Worm (Caenorhabditis elegans) whole organism, L1 larva: ENCODE measurements around the gene F23H12.3.

ENCODE experiments used
- aha-1 ChIP-seq: fragments of 150-350 bp; optimal IDR thresholded peaks from 2 replicates; lab custom pipeline; 2014; ENCODE audit warnings: missing biosample characterization, missing genetic modification characterization
- ama-1 ChIP-seq: fragments of 150-350 bp; optimal IDR thresholded peaks from 2 replicates; lab custom pipeline; 2014
- ces-1 ChIP-seq: fragments of 150-350 bp; optimal IDR thresholded peaks from 2 replicates; lab custom pipeline; 2014; ENCODE audit warnings: missing biosample characterization, missing genetic modification reagents, missing genetic modification characterization
- fos-1 ChIP-seq: fragments of 150-350 bp; optimal IDR thresholded peaks from 2 replicates; lab custom pipeline; 2014; ENCODE audit warnings: missing biosample characterization, missing genetic modification characterization
- nhr-76 ChIP-seq: sonication (generic microtip); optimal IDR thresholded peaks from 2 replicates; lab custom pipeline; 2017; ENCODE audit warnings: missing biosample characterization, missing genetic modification characterization
- nhr-77 ChIP-seq: fragments of 150-350 bp; optimal IDR thresholded peaks from 2 replicates; lab custom pipeline; 2014; ENCODE audit warnings: missing biosample characterization, missing genetic modification characterization
- skn-1 ChIP-seq: fragments of 150-350 bp; optimal IDR thresholded peaks from 2 replicates; lab custom pipeline; 2014; ENCODE audit warnings: missing biosample characterization, missing genetic modification characterization
- sptf-1 ChIP-seq: fragments of 150-350 bp; optimal IDR thresholded peaks from 2 replicates; lab custom pipeline; 2014; ENCODE audit warnings: missing biosample characterization, missing genetic modification characterization
- swsn-7 ChIP-seq: sonication (generic microtip); optimal IDR thresholded peaks from 2 replicates; lab custom pipeline; 2016; ENCODE audit warnings: missing genetic modification characterization, missing compliant biosample characterization
- zag-1 ChIP-seq: fragments of 150-350 bp; optimal IDR thresholded peaks from 2 replicates; lab custom pipeline; 2014; ENCODE audit warnings: missing biosample characterization, missing genetic modification characterization
- zip-4 ChIP-seq: fragments of 200-800 bp; sonication (Bioruptor generic); optimal IDR thresholded peaks from 2 replicates; lab custom pipeline; 2018; ENCODE audit warnings: mild to moderate bottlenecking, missing genetic modification characterization, moderate library complexity, missing compliant biosample characterization
- ztf-4 ChIP-seq: fragments of 150-350 bp; optimal IDR thresholded peaks from 2 replicates; lab custom pipeline; 2014; ENCODE audit warnings: missing biosample characterization, missing genetic modification characterization

ce11 chrV:12395699-12396098, 50.8 kb downstream of the F23H12.3 start, which contains the start of gene twk-14:
- no peak for TF ChIP-seq ztf-4 (tag; lab: Kevin White, UChicago)
- TF ChIP-seq nhr-77 (tag; lab: Kevin White, UChicago), result no peak
- no peak for TF ChIP-seq aha-1
- TF ChIP-seq ama-1 (lab: Kevin White, UChicago), result no peak
- TF ChIP-seq swsn-7 (tag; lab: Kevin White, UChicago), result no peak
- no peak for TF ChIP-seq sptf-1
- no peak for TF ChIP-seq zip-4 (GFP tag; lab: Kevin White, UChicago)
- no peak for TF ChIP-seq nhr-76 (tag; lab: Kevin White, UChicago)
- TF ChIP-seq skn-1 (tag; lab: Kevin White, UChicago), result no peak
- no peak for TF ChIP-seq zag-1 (tag; lab: Kevin White, UChicago)
- no peak for TF ChIP-seq ces-1 (GFP tag; lab: Kevin White, UChicago)
- TF ChIP-seq fos-1 (tag; lab: Kevin White, UChicago), result no peak
